Fruit fly (Drosophila melanogaster) Kc167 (cell line): Measurements from ENCODE around the gene CG34303.

Source experiments
- h ChIP-seq: fragments of >200 bp; optimal IDR thresholded peaks from 3 replicates; lab custom pipeline; 2018; ENCODE audit warnings: missing external identifiers
- insv ChIP-seq: fragments of >200 bp; optimal IDR thresholded peaks from 3 replicates; lab custom pipeline; 2018; ENCODE audit warnings: missing external identifiers
- psq ChIP-seq: fragments of >200 bp; optimal IDR thresholded peaks from 2 replicates; lab custom pipeline; 2017; ENCODE audit warnings: missing external identifiers

DNA sequence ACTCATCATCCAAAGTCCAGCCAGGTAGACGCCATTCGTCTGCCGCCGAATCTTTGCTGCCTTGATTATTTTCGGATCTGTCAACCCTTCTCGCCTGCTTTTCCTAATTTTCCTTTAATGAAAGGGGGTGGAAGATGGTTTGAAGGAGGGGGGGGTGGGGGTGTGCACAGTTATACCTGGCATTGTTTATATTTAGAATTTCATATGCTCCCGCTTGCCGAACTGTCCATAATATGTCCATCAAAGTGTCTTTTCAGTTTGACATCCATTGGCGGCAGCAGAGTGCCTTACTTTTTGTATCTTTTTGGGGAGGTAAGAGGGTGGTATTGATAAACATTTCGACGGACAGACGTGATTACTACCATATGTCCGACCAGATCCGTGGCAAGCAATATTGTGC, 13.9 kb downstream of the CG34303 start:
- no peak for TF ChIP-seq insv
- TF ChIP-seq h (lab: Kevin White, UChicago): no peak
- TF ChIP-seq psq (lab: Kevin White, UChicago): no peak
